Worm (Caenorhabditis elegans) whole organism, L4/young adult: ENCODE results near the gene col-74.

Experiments used
- W03F9.2 ChIP-seq: fragments of 150-350 bp; optimal IDR thresholded peaks from 2 replicates; lab custom pipeline; 2014; ENCODE audit warnings: missing biosample characterization, missing genetic modification characterization
- dao-5 ChIP-seq: sonication (generic microtip); optimal IDR thresholded peaks from 2 replicates; lab custom pipeline; 2016; ENCODE audit warnings: missing genotype, missing genetic modification characterization, moderate library complexity, missing compliant biosample characterization
- him-1 ChIP-seq: sonication (generic microtip); optimal IDR thresholded peaks from 2 replicates; lab custom pipeline; 2016; ENCODE audit warnings: missing genotype, missing genetic modification reagents, missing genetic modification characterization, missing compliant biosample characterization

DNA sequence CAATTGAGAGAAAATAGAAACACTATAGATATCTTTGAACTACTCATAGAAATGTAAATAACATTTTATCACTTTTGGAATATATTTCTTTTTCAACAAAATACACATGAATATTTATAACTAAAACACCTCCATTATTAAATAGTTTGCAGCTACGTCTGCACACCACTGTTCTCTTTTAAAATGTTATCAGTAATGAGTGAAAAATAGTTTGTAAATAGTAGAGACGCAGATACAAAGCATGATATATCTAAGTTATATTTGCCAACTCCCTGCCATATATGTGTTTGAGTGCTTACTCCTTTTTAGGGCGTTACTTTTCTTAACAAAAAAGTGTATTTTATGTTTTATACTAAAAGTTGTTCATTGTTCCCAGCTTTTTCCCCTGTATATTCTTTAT lies 16.0 kb downstream of the col-74 start:
- TF ChIP-seq him-1 (tag; lab: Kevin White, UChicago) (no peak), dao-5 (tag; lab: Kevin White, UChicago) (no peak), W03F9.2 (tag; lab: Kevin White, UChicago) (no peak)
